Fruit fly (Drosophila melanogaster): ENCODE data around the gene CG43091.

- TF ChIP-seq CG6276 (GFP tag; optimal IDR thresholded peaks at IDR 0.05) = no peak
- no peak for TF ChIP-seq net (GFP tag; optimal IDR thresholded peaks at IDR 0.05)
- TF ChIP-seq fd59A (GFP tag; optimal IDR thresholded peaks at IDR 0.05) = no peak
- no peak for TF ChIP-seq Hr39 (GFP tag; optimal IDR thresholded peaks at IDR 0.05)
- no peak for TF ChIP-seq Met (GFP tag; optimal IDR thresholded peaks at IDR 0.05)
These were observed 38.6 kb upstream of the CG43091 start for dm6 chr3R:22807132-22807531.

Measured in whole organism, prepupa.